Fruit fly (Drosophila melanogaster) whole organism, adult: ENCODE results near the gene Gmd.
A peak's percentile ranks its signal among the peaks of the same experiment; 100 is the strongest.

Experiments
- CG11617 ChIP-seq: fragments of 200-800 bp; sonication (Bioruptor generic); optimal IDR thresholded peaks from 2 replicates; lab custom pipeline; 2017; ENCODE audit warnings: mild to moderate bottlenecking, missing biosample characterization, missing genetic modification reagents, missing genetic modification characterization
- CG12768 ChIP-seq: fragments of 200-800 bp; sonication (Bioruptor generic); optimal IDR thresholded peaks from 2 replicates; lab custom pipeline; 2017; ENCODE audit warnings: missing biosample characterization, missing genetic modification characterization, mild to moderate bottlenecking, moderate library complexity, missing genetic modification reagents
- CG14711 ChIP-seq: fragments of 200-800 bp; sonication (Bioruptor generic); optimal IDR thresholded peaks from 2 replicates; lab custom pipeline; 2018; ENCODE audit warnings: missing biosample characterization, mild to moderate bottlenecking, missing genetic modification characterization, moderate library complexity
- CG1620 ChIP-seq: fragments of 200-800 bp; sonication (Bioruptor generic); optimal IDR thresholded peaks from 2 replicates; lab custom pipeline; 2016; ENCODE audit warnings: missing biosample characterization, missing genetic modification characterization
- CG33017 ChIP-seq: fragments of 200-800 bp; sonication (Bioruptor generic); optimal IDR thresholded peaks from 2 replicates; lab custom pipeline; 2018; ENCODE audit warnings: missing biosample characterization, mild to moderate bottlenecking, missing genetic modification characterization, moderate library complexity
- CG5204 ChIP-seq: fragments of 200-800 bp; sonication (Bioruptor generic); optimal IDR thresholded peaks from 2 replicates; lab custom pipeline; 2016; ENCODE audit warnings: missing biosample characterization, missing genetic modification characterization
- CG7045 ChIP-seq: fragments of 200-800 bp; sonication (Bioruptor generic); optimal IDR thresholded peaks from 2 replicates; lab custom pipeline; 2017; ENCODE audit warnings: missing biosample characterization, mild to moderate bottlenecking, missing genetic modification characterization
- CG7101 ChIP-seq: fragments of 200-800 bp; sonication (Bioruptor generic); optimal IDR thresholded peaks from 2 replicates; lab custom pipeline; 2018; ENCODE audit warnings: missing biosample characterization, mild to moderate bottlenecking, missing genetic modification characterization, moderate library complexity
- Clk ChIP-seq: fragments of 200-800 bp; sonication (Bioruptor generic); optimal IDR thresholded peaks from 2 replicates; lab custom pipeline; 2017; ENCODE audit warnings: missing biosample characterization, missing genetic modification characterization
- Crg-1 ChIP-seq: fragments of 200-800 bp; sonication (Bioruptor generic); optimal IDR thresholded peaks from 2 replicates; lab custom pipeline; 2016; ENCODE audit warnings: missing biosample characterization, missing genetic modification characterization
- Hr96 ChIP-seq: fragments of 200-800 bp; sonication (Bioruptor generic); optimal IDR thresholded peaks from 2 replicates; lab custom pipeline; 2016; ENCODE audit warnings: missing biosample characterization, missing genetic modification characterization
- Mnt ChIP-seq: fragments of 200-800 bp; sonication (Bioruptor generic); optimal IDR thresholded peaks from 2 replicates; lab custom pipeline; 2016; ENCODE audit warnings: missing biosample characterization, mild to moderate bottlenecking, missing genetic modification characterization
- bab1 ChIP-seq: fragments of 200-800 bp; sonication (Bioruptor generic); optimal IDR thresholded peaks from 3 replicates; lab custom pipeline; 2019; ENCODE audit warnings: missing biosample characterization, mild to moderate bottlenecking, missing genetic modification characterization, moderate library complexity
- cic ChIP-seq: fragments of 200-800 bp; sonication (Bioruptor generic); optimal IDR thresholded peaks from 2 replicates; lab custom pipeline; 2017; ENCODE audit warnings: missing biosample characterization, mild to moderate bottlenecking, missing genetic modification characterization, moderate library complexity
- cnc ChIP-seq, 2 experiments: fragments of >200 bp; optimal IDR thresholded peaks; 2 replicates each; lab custom pipeline; 2017
- kay ChIP-seq: fragments of 200-800 bp; sonication (Bioruptor generic); peaks from one replicate; lab custom pipeline; 2016; ENCODE audit warnings: missing biosample characterization, missing genetic modification characterization, borderline replicate concordance
- ovo ChIP-seq: fragments of 200-800 bp; sonication (Bioruptor generic); optimal IDR thresholded peaks from 2 replicates; lab custom pipeline; 2016; ENCODE audit warnings: missing biosample characterization, missing genetic modification characterization
- pad ChIP-seq: fragments of 200-800 bp; sonication (Bioruptor generic); optimal IDR thresholded peaks from 3 replicates; lab custom pipeline; 2017; ENCODE audit warnings: missing biosample characterization, missing genetic modification characterization, mild to moderate bottlenecking, moderate library complexity, missing genetic modification reagents
- tj ChIP-seq: fragments of 200-800 bp; sonication (Bioruptor generic); optimal IDR thresholded peaks from 3 replicates; lab custom pipeline; 2017; ENCODE audit warnings: missing biosample characterization, mild to moderate bottlenecking, missing genetic modification characterization, moderate library complexity
- toe ChIP-seq: fragments of 200-800 bp; sonication (Bioruptor generic); optimal IDR thresholded peaks from 2 replicates; lab custom pipeline; 2016; ENCODE audit warnings: missing biosample characterization, missing genetic modification characterization

Gmd gene

DNA sequence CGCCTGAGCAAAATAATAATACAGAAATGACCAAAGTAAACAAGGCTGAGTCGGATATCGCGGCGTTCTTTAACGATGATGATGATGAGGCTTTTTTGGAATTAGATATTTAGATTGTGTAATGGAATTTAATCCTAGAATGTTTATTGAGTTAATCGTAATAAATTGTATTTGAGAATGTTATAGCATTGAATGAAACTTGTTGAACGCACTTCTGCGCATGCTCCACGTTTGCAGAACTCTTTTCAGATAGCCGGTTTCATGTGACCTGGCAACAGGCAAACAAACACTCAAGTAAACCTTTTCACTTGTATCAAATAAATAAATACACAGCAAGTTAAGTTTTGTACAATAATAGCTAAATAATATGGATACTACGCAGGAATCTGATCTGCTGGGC lies 18.7 kb downstream of the Gmd start, which contains the start of gene CG34124:
CG34124 (plus strand) TSS at position 301 of the 400 bp plus-strand sequence.
- TF ChIP-seq ovo (GFP tag; lab: Kevin White, UChicago) (no peak), CG11617 (no peak), tj (GFP tag; lab: Kevin White, UChicago) (no peak), CG5204 (GFP tag; lab: Kevin White, UChicago) (no peak), Mnt (no peak), CG14711 (tag; lab: Kevin White, UChicago) (no peak), CG12768 (no peak)

DNA sequence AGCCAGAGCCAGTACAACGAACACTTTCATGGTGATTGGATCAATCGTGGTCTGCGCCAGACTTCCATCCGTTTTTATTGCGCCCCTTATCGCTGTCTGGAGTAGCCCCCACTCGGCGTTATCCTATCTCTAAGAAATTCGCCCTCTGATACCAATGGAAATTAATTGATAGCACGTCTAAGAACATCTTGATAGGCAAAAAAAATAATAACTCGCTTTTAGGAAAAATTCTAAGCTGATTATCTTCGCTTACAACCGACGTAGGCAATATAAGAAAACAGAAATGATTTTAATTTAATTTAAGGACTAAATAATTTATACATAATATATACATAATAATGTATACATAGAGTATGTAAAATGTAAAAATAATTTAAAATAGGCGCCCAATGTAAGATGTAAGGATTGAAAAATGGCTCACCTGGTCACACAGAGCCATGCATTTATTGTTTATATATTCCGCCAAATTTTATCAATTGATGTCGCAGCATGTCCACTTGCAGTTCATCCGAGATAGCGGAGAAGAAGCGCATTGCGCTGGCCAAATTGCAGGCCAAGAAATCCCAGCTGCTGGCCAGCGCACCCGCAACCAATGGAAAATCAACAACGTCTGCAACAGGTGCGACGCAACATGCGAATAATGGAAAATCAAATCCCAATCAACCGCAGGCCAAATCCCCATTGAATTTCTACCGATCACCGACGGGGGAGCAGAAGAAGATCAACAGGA lies 21.6 kb downstream of the Gmd start, which contains the start of the genes Jon25Bi and Marcal1:
Jon25Bi (minus strand) TSS at position 51 of the 730 bp plus-strand sequence.
Marcal1 (plus strand) TSS at position 416 of the 730 bp plus-strand sequence.
- no peak for TF ChIP-seq kay (GFP tag; lab: Kevin White, UChicago)
- TF ChIP-seq Clk (GFP tag; lab: Kevin White, UChicago): no peak
- TF ChIP-seq ovo (GFP tag; lab: Kevin White, UChicago): no peak
- no peak for TF ChIP-seq cic (GFP tag; lab: Kevin White, UChicago)
- no peak for TF ChIP-seq CG5204 (GFP tag; lab: Kevin White, UChicago)
- no peak for TF ChIP-seq CG12768
- TF ChIP-seq bab1 (GFP tag; lab: Kevin White, UChicago): no peak
- TF ChIP-seq CG11617: no peak
- no peak for TF ChIP-seq CG7045 (GFP tag; lab: Kevin White, UChicago)
- no peak for TF ChIP-seq cnc (optimal IDR thresholded peaks at IDR 0.05; lab: Kevin White, UChicago)
- TF ChIP-seq Hr96: no peak
- no peak for TF ChIP-seq pad
- no peak for TF ChIP-seq CG14711 (tag; lab: Kevin White, UChicago)
- TF ChIP-seq CG7101 (tag; lab: Kevin White, UChicago): no peak
- no peak for TF ChIP-seq toe

DNA sequence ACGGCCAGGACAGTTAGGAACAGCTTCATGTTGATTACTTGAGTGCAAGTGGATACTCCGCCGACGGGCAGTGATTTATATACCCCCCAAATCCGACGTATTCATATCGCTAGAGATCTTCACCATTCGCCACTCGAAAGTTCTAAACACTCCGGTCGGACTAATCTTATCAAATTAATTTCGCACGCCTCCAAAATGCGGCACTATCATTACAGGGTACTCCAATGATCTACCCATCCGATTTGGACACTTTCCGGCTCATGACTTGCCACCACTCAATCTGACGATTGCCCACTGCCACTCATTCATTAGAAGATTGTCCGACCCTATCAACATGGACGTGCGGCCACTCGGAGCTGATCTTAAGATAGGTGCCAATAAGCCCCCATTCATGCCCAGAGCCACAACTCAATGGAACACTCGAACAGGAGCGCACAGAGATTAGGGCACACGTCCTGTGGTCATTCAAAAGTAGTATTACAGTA lies 23.7 kb downstream of the Gmd start, which contains the start of gene Jon25Bii:
Jon25Bii (minus strand) TSS at position 51 of the 485 bp plus-strand sequence.
- TF ChIP-seq kay (GFP tag; lab: Kevin White, UChicago) (no peak), cic (GFP tag; lab: Kevin White, UChicago) (peak; percentile 93)

DNA sequence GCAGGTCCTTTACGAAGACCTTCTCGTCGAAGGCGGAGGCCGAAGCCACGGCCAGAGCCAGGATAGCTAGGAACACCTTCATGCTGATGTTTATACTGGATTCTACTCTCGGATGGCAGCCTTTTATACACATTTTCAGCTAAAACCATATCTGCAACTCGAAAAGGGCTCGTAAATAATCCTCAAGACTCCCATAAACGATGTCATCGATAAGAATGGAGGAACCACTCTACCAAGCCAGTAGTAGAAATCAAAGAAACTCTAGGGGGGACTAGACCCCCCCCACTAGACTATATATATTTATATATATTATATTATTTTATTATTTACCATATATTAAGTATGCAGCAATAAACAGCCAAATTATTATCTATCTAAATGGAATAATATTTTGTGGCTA lies 26.2 kb downstream of the Gmd start, which contains the start of gene Jon25Biii:
Jon25Biii (minus strand) TSS at position 101 of the 400 bp plus-strand sequence.
- TF ChIP-seq CG12768 (no peak), Crg-1 (no peak), pad (no peak), Mnt (no peak), CG5204 (GFP tag; lab: Kevin White, UChicago) (no peak), CG7045 (GFP tag; lab: Kevin White, UChicago) (no peak), Clk (GFP tag; lab: Kevin White, UChicago) (no peak), bab1 (GFP tag; lab: Kevin White, UChicago) (no peak)

DNA sequence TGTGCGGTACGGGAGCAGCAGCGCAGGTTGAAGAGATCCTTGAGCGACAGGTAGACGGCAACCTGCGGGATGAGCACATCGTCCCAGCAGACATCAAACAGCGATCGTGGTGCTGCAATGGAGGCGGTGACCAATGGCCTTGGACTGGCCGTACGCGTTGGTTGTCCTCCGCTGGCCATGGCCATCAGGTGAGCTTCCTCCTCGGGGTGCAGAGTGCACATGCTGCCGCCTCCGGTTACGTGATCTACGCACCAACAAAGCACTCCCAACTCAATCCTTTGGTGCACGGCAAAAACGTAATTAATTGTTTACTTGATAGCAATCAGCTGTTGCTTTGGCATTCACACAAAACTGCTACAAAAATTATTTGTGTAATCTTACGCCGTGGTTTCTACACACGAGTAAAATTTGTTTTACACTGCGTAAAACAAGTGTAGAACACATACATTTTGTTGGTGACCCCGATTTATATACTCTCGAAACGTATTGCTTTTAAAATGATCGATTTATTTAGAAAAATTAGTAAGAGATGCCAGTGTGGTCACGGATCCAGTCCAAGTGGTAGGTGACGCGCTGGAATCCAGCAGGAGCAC lies 27.3 kb downstream of the Gmd start, which contains the start of gene jet:
jet (minus strand) TSS at position 332 of the 593 bp plus-strand sequence.
- TF ChIP-seq CG5204 (GFP tag; lab: Kevin White, UChicago) (no peak), CG11617 (no peak), CG33017 (tag; lab: Kevin White, UChicago) (no peak), Mnt (no peak), cic (GFP tag; lab: Kevin White, UChicago) (no peak), ovo (GFP tag; lab: Kevin White, UChicago) (no peak), pad (no peak), toe (no peak), Hr96 (no peak), CG7045 (GFP tag; lab: Kevin White, UChicago) (no peak), kay (GFP tag; lab: Kevin White, UChicago) (no peak), CG12768 (no peak), CG1620 (GFP tag; lab: Kevin White, UChicago) (no peak), tj (GFP tag; lab: Kevin White, UChicago) (no peak), Crg-1 (no peak), CG7101 (tag; lab: Kevin White, UChicago) (no peak), CG14711 (tag; lab: Kevin White, UChicago) (no peak), bab1 (GFP tag; lab: Kevin White, UChicago) (no peak), Clk (GFP tag; lab: Kevin White, UChicago) (no peak)

DNA sequence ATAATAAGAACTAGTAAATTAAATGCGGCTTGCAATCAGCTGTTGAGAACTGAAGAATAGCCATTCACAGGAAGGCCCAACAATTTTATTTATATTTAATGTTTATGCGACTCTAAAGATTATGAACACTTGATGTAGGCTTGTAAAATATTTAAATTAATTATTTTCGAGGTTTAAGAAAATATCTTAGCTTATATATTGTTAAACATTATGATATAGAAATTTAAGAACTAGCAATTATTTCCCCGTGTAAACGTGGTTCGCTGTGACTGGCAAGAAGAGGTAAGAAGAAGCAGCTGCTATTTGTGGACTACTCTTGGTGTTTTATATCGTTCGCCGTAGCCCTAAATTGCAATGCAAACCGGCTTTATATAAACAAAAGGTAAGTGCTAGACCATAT lies 31.5 kb downstream of the Gmd start, which contains the start of the genes mRpL24 and betaggt-I:
mRpL24 (minus strand) TSS at position 62 of the 400 bp plus-strand sequence.
betaggt-I (plus strand) TSS at position 280 of the 400 bp plus-strand sequence.
- TF ChIP-seq cnc (optimal IDR thresholded peaks at IDR 0.05; lab: Kevin White, UChicago) (no peak), Mnt (peak; percentile 88), tj (GFP tag; lab: Kevin White, UChicago) (peak; percentile 85), ovo (GFP tag; lab: Kevin White, UChicago) (peak; percentile 91), Hr96 (peak; percentile 85), CG14711 (tag; lab: Kevin White, UChicago) (peak; percentile 98), CG33017 (tag; lab: Kevin White, UChicago) (peak; percentile 99), toe (peak; percentile 95), CG7045 (GFP tag; lab: Kevin White, UChicago) (peak; percentile 98), pad (peak; percentile 88), cic (GFP tag; lab: Kevin White, UChicago) (peak; percentile 72), CG7101 (tag; lab: Kevin White, UChicago) (peak; percentile 99), CG1620 (GFP tag; lab: Kevin White, UChicago) (peak; percentile 96), kay (GFP tag; lab: Kevin White, UChicago) (peak; percentile 97), bab1 (GFP tag; lab: Kevin White, UChicago) (peak; percentile 99), CG12768 (peak; percentile 96), CG11617 (peak; percentile 97), Clk (GFP tag; lab: Kevin White, UChicago) (peak; percentile 89), CG5204 (GFP tag; lab: Kevin White, UChicago) (peak; percentile 95), Crg-1 (peak; percentile 92)
